Fruit fly (Drosophila melanogaster) whole organism, adult: Measurements from ENCODE around the gene CG7742.

Source experiments
- CG12768 ChIP-seq: fragments of 200-800 bp; sonication (Bioruptor generic); optimal IDR thresholded peaks from 2 replicates; lab custom pipeline; 2017; ENCODE audit warnings: missing biosample characterization, missing genetic modification characterization, mild to moderate bottlenecking, moderate library complexity, missing genetic modification reagents
- CG1620 ChIP-seq: fragments of 200-800 bp; sonication (Bioruptor generic); optimal IDR thresholded peaks from 2 replicates; lab custom pipeline; 2016; ENCODE audit warnings: missing biosample characterization, missing genetic modification characterization
- Clk ChIP-seq: fragments of 200-800 bp; sonication (Bioruptor generic); optimal IDR thresholded peaks from 2 replicates; lab custom pipeline; 2017; ENCODE audit warnings: missing biosample characterization, missing genetic modification characterization
- Crg-1 ChIP-seq: fragments of 200-800 bp; sonication (Bioruptor generic); optimal IDR thresholded peaks from 2 replicates; lab custom pipeline; 2016; ENCODE audit warnings: missing biosample characterization, missing genetic modification characterization
- pad ChIP-seq: fragments of 200-800 bp; sonication (Bioruptor generic); optimal IDR thresholded peaks from 3 replicates; lab custom pipeline; 2017; ENCODE audit warnings: missing biosample characterization, missing genetic modification characterization, mild to moderate bottlenecking, moderate library complexity, missing genetic modification reagents
- toe ChIP-seq: fragments of 200-800 bp; sonication (Bioruptor generic); optimal IDR thresholded peaks from 2 replicates; lab custom pipeline; 2016; ENCODE audit warnings: missing biosample characterization, missing genetic modification characterization

DNA sequence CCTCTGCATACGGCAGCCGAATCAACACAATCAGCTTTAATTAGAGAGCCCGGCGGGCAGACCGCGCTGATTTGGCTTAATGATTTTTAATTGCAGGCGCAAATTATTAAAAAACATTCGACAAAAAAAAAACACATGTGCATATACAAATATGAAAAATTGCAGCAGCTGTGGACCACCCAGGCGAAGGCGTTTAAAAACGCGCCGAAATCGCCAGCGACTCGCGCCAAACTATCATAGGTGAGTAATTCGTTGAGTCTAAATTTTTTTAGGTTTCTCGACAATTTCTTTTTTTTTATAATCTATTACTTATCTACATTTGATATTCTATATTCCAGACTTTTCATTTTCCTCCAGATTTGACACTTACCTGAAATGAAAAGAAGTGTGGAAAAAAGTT is 14.4 kb upstream of the CG7742 start:
- TF ChIP-seq pad (GFP tag; lab: Kevin White, UChicago) (no peak), CG12768 (GFP tag; lab: Kevin White, UChicago) (no peak), Crg-1 (no peak), Clk (GFP tag; lab: Kevin White, UChicago) (no peak), toe (no peak), CG1620 (GFP tag; lab: Kevin White, UChicago) (no peak)
